Fruit fly (Drosophila melanogaster) whole organism, embryonic: ENCODE measurements around the gene Cdc7.
A peak's percentile ranks its signal among the peaks of the same experiment; 100 is the strongest.

Source experiments
- Abd-B ChIP-seq: fragments of 200-800 bp; sonication (Bioruptor generic); optimal IDR thresholded peaks from 2 replicates; lab custom pipeline; 2018; ENCODE audit warnings: missing biosample characterization, mild to moderate bottlenecking, missing genetic modification characterization, moderate library complexity
- Ada2b ChIP-seq: fragments of 200-800 bp; sonication (Bioruptor generic); IDR thresholded peaks from 2 replicates; pipeline ENCODE4 v1.3.6; 2022; ENCODE audit warnings: missing biosample characterization, missing genetic modification characterization
- Antp ChIP-seq: fragments of 200-800 bp; sonication (Bioruptor generic); optimal IDR thresholded peaks from 3 replicates; lab custom pipeline; 2016; ENCODE audit warnings: missing biosample characterization, missing genetic modification characterization
- Atf-2 ChIP-seq: fragments of 200-800 bp; sonication (Bioruptor generic); optimal IDR thresholded peaks from 2 replicates; lab custom pipeline; 2016; ENCODE audit warnings: missing biosample characterization, missing genetic modification characterization
- BtbVII ChIP-seq: fragments of 200-800 bp; sonication (Bioruptor generic); optimal IDR thresholded peaks from 3 replicates; lab custom pipeline; 2017; ENCODE audit warnings: missing biosample characterization, mild to moderate bottlenecking, missing genetic modification characterization
- CG13424 ChIP-seq: fragments of 200-800 bp; sonication (Bioruptor generic); optimal IDR thresholded peaks from 2 replicates; lab custom pipeline; 2019; ENCODE audit warnings: missing biosample characterization, mild to moderate bottlenecking, missing genetic modification characterization, moderate library complexity
- CG14441 ChIP-seq: fragments of 200-800 bp; sonication (Bioruptor generic); IDR thresholded peaks from 2 replicates; pipeline ENCODE4 v1.3.6; 2022; ENCODE audit warnings: missing biosample characterization, missing genetic modification characterization
- CG1603 ChIP-seq: fragments of 200-800 bp; sonication (Bioruptor generic); optimal IDR thresholded peaks from 2 replicates; lab custom pipeline; 2019; ENCODE audit warnings: missing biosample characterization, mild to moderate bottlenecking, missing genetic modification characterization, moderate library complexity
- CG16779 ChIP-seq: fragments of 200-800 bp; sonication (Bioruptor generic); IDR thresholded peaks from 2 replicates; pipeline ENCODE4 v1.3.6; 2022; ENCODE audit warnings: missing biosample characterization, missing genetic modification characterization
- CG17328 ChIP-seq: fragments of 200-800 bp; sonication (Bioruptor generic); IDR thresholded peaks from 2 replicates; pipeline ENCODE4 v1.3.6; 2022; ENCODE audit warnings: missing biosample characterization, missing genetic modification characterization
- CG18599 ChIP-seq: fragments of 200-800 bp; sonication (Bioruptor generic); optimal IDR thresholded peaks from 3 replicates; lab custom pipeline; 2017; ENCODE audit warnings: missing biosample characterization, missing genetic modification characterization, mild to moderate bottlenecking, moderate library complexity, missing genetic modification reagents
- CG2120 ChIP-seq: fragments of 200-800 bp; sonication (Bioruptor generic); optimal IDR thresholded peaks from 3 replicates; lab custom pipeline; 2016; ENCODE audit warnings: missing biosample characterization, missing genetic modification characterization
- CG3281 ChIP-seq: fragments of 200-800 bp; sonication (Bioruptor generic); optimal IDR thresholded peaks from 3 replicates; lab custom pipeline; 2017; ENCODE audit warnings: missing biosample characterization, mild to moderate bottlenecking, missing genetic modification characterization
- CG33557 ChIP-seq: fragments of 200-800 bp; sonication (Bioruptor generic); optimal IDR thresholded peaks from 2 replicates; lab custom pipeline; 2019; ENCODE audit warnings: missing biosample characterization, mild to moderate bottlenecking, missing genetic modification characterization, moderate library complexity
- CG3847 ChIP-seq: fragments of 200-800 bp; sonication (Bioruptor generic); IDR thresholded peaks from 2 replicates; pipeline ENCODE4 v1.3.6; 2022; ENCODE audit warnings: missing biosample characterization, missing genetic modification characterization
- CG4282 ChIP-seq: fragments of 200-800 bp; sonication (Bioruptor generic); optimal IDR thresholded peaks from 2 replicates; lab custom pipeline; 2016; ENCODE audit warnings: missing biosample characterization, missing genetic modification characterization
- CG4730 ChIP-seq: fragments of 200-800 bp; sonication (Bioruptor generic); IDR thresholded peaks from 2 replicates; pipeline ENCODE4 v1.3.6; 2022; ENCODE audit warnings: missing biosample characterization, missing genetic modification characterization
- CG8924 ChIP-seq: fragments of 200-800 bp; optimal IDR thresholded peaks from 3 replicates; lab custom pipeline; 2019; ENCODE audit warnings: missing biosample characterization, mild to moderate bottlenecking, missing genetic modification characterization, moderate library complexity
- CG9727 ChIP-seq: fragments of 200-800 bp; sonication (Bioruptor generic); optimal IDR thresholded peaks from 3 replicates; lab custom pipeline; 2017; ENCODE audit warnings: missing biosample characterization, mild to moderate bottlenecking, missing genetic modification characterization
- Dek ChIP-seq: fragments of 200-800 bp; sonication (Bioruptor generic); optimal IDR thresholded peaks from 3 replicates; lab custom pipeline; 2019; ENCODE audit warnings: missing biosample characterization, mild to moderate bottlenecking, missing genetic modification characterization, moderate library complexity
- Dref ChIP-seq: fragments of 200-800 bp; sonication (Bioruptor generic); IDR thresholded peaks from 2 replicates; pipeline ENCODE4 v1.3.6; 2022; ENCODE audit warnings: missing biosample characterization, missing genetic modification characterization
- E2f2 ChIP-seq: fragments of 200-800 bp; sonication (Bioruptor generic); IDR thresholded peaks from 2 replicates; pipeline ENCODE4 v1.3.6; 2022; ENCODE audit warnings: missing biosample characterization, missing genetic modification characterization
- HLH4C ChIP-seq: fragments of 200-800 bp; sonication (Bioruptor generic); IDR thresholded peaks from 3 replicates; pipeline ENCODE4 v1.3.6; 2022; ENCODE audit warnings: missing biosample characterization, missing genetic modification characterization; ENCODE audit not compliant: partially characterized antibody
- Hr3 ChIP-seq: fragments of 200-800 bp; sonication (Bioruptor generic); optimal IDR thresholded peaks from 3 replicates; lab custom pipeline; 2016; ENCODE audit warnings: missing biosample characterization, missing genetic modification characterization
- Lim3 ChIP-seq: fragments of 200-800 bp; sonication (Bioruptor generic); IDR thresholded peaks from 2 replicates; pipeline ENCODE4 v1.3.6; 2022; ENCODE audit warnings: missing biosample characterization, missing genetic modification characterization
- Mes4 ChIP-seq: fragments of 200-800 bp; sonication (Bioruptor generic); optimal IDR thresholded peaks from 2 replicates; lab custom pipeline; 2016; ENCODE audit warnings: missing biosample characterization, missing genetic modification characterization
- abd-A ChIP-seq: fragments of 200-800 bp; sonication (Bioruptor generic); optimal IDR thresholded peaks from 3 replicates; lab custom pipeline; 2019; ENCODE audit warnings: missing biosample characterization, mild to moderate bottlenecking, missing genetic modification characterization, moderate library complexity
- ara ChIP-seq: fragments of 200-800 bp; sonication (Bioruptor generic); IDR thresholded peaks from 2 replicates; pipeline ENCODE4 v1.3.6; 2022; ENCODE audit warnings: missing biosample characterization, missing genetic modification characterization
- ase ChIP-seq: fragments of 200-800 bp; sonication (Bioruptor generic); IDR thresholded peaks from 3 replicates; pipeline ENCODE4 v1.3.6; 2022; ENCODE audit warnings: missing biosample characterization, missing genetic modification characterization
- ash1 ChIP-seq: fragments of 200-800 bp; sonication (Bioruptor generic); optimal IDR thresholded peaks from 2 replicates; lab custom pipeline; 2018; ENCODE audit warnings: missing biosample characterization, mild to moderate bottlenecking, missing genetic modification characterization
- chinmo ChIP-seq: fragments of 200-800 bp; sonication (Bioruptor generic); IDR thresholded peaks from 4 replicates; pipeline ENCODE4 v1.3.6; 2022; ENCODE audit warnings: missing biosample characterization, missing genetic modification characterization; ENCODE audit not compliant: partially characterized antibody
- crp ChIP-seq, 2 experiments: fragments of 200-800 bp; sonication (Bioruptor generic); optimal IDR thresholded peaks; 2 replicates in 1 of 2; 3 replicates in 1 of 2; lab custom pipeline; 2017; ENCODE audit warnings: missing biosample characterization in 2 of 2, missing genetic modification characterization in 2 of 2, mild to moderate bottlenecking in 1 of 2, moderate library complexity in 1 of 2
- dmrt99B ChIP-seq: fragments of 200-800 bp; sonication (Bioruptor generic); optimal IDR thresholded peaks from 2 replicates; lab custom pipeline; 2018; ENCODE audit warnings: missing biosample characterization, mild to moderate bottlenecking, missing genetic modification characterization, moderate library complexity
- dysf ChIP-seq: fragments of 200-800 bp; sonication (Bioruptor generic); IDR thresholded peaks from 3 replicates; pipeline ENCODE4 v1.3.6; 2022; ENCODE audit warnings: missing biosample characterization, missing genetic modification characterization
- gsb-n ChIP-seq: fragments of 200-800 bp; sonication (Bioruptor generic); optimal IDR thresholded peaks from 3 replicates; lab custom pipeline; 2018; ENCODE audit warnings: missing biosample characterization, mild to moderate bottlenecking, missing genetic modification characterization
- insv ChIP-seq, 2 experiments: fragments of 200-800 bp; sonication (Bioruptor generic); optimal IDR thresholded peaks; 3 replicates each; lab custom pipeline; 2016 to 2018; ENCODE audit warnings: missing biosample characterization in 2 of 2, missing genetic modification characterization in 2 of 2
- knrl ChIP-seq: fragments of 200-800 bp; sonication (Bioruptor generic); IDR thresholded peaks from 3 replicates; pipeline ENCODE4 v1.3.6; 2022; ENCODE audit warnings: missing biosample characterization, missing genetic modification characterization; ENCODE audit not compliant: partially characterized antibody
- mirr ChIP-seq: fragments of 200-800 bp; sonication (Bioruptor generic); optimal IDR thresholded peaks from 3 replicates; lab custom pipeline; 2018; ENCODE audit warnings: missing biosample characterization, mild to moderate bottlenecking, missing genetic modification characterization
- org-1 ChIP-seq: fragments of 200-800 bp; sonication (Bioruptor generic); optimal IDR thresholded peaks from 2 replicates; lab custom pipeline; 2017; ENCODE audit warnings: missing biosample characterization, missing genetic modification characterization
- psq ChIP-seq: fragments of 200-800 bp; sonication (Bioruptor generic); optimal IDR thresholded peaks from 2 replicates; lab custom pipeline; 2017; ENCODE audit warnings: missing biosample characterization, missing genetic modification characterization
- ro ChIP-seq: fragments of 200-800 bp; sonication (Bioruptor generic); IDR thresholded peaks from 2 replicates; pipeline ENCODE4 v1.3.6; 2022; ENCODE audit warnings: missing biosample characterization, missing genetic modification characterization
- sc ChIP-seq, 3 experiments: fragments of >200 bp in 2 of 3; fragments of 200-800 bp in 1 of 3; sonication (Bioruptor generic) in 1 of 3; optimal IDR thresholded peaks; 2 replicates in 2 of 3; 3 replicates in 1 of 3; lab custom pipeline; 2017; ENCODE audit warnings: mild to moderate bottlenecking in 1 of 3, missing biosample characterization in 1 of 3, missing genetic modification characterization in 1 of 3, missing genetic modification reagents in 1 of 3
- seq ChIP-seq: fragments of 200-800 bp; sonication (Bioruptor generic); IDR thresholded peaks from 2 replicates; pipeline ENCODE4 v1.3.6; 2022; ENCODE audit warnings: missing biosample characterization, missing genetic modification characterization
- shn ChIP-seq: fragments of 200-800 bp; sonication (Bioruptor generic); optimal IDR thresholded peaks from 3 replicates; lab custom pipeline; 2016; ENCODE audit warnings: missing biosample characterization, missing genetic modification characterization
- slbo ChIP-seq: fragments of 200-800 bp; sonication (Bioruptor generic); IDR thresholded peaks from 2 replicates; pipeline ENCODE4 v1.3.6; 2022; ENCODE audit warnings: missing biosample characterization, missing genetic modification characterization
- so ChIP-seq: fragments of 200-800 bp; sonication (Bioruptor generic); IDR thresholded peaks from 3 replicates; pipeline ENCODE4 v1.3.6; 2022; ENCODE audit warnings: missing biosample characterization, missing genetic modification characterization
- sob ChIP-seq: fragments of 200-800 bp; sonication (Bioruptor generic); IDR thresholded peaks from 2 replicates; pipeline ENCODE4 v1.3.6; 2022; ENCODE audit warnings: missing biosample characterization, missing genetic modification characterization
- sr ChIP-seq: fragments of 200-800 bp; sonication (Bioruptor generic); IDR thresholded peaks from 3 replicates; pipeline ENCODE4 v1.3.6; 2022; ENCODE audit warnings: missing biosample characterization, missing genetic modification characterization
- tio ChIP-seq: fragments of 200-800 bp; sonication (Bioruptor generic); optimal IDR thresholded peaks from 2 replicates; lab custom pipeline; 2017; ENCODE audit warnings: missing biosample characterization, missing genetic modification characterization, inconsistent platforms
- trem ChIP-seq: fragments of 200-800 bp; optimal IDR thresholded peaks from 3 replicates; lab custom pipeline; 2019; ENCODE audit warnings: missing biosample characterization, mild to moderate bottlenecking, missing genetic modification characterization, moderate library complexity
- zen2 ChIP-seq: fragments of 200-800 bp; sonication (Bioruptor generic); IDR thresholded peaks from 3 replicates; pipeline ENCODE4 v1.3.6; 2022; ENCODE audit warnings: missing biosample characterization, missing genetic modification characterization; ENCODE audit not compliant: partially characterized antibody

The Cdc7 gene

DNA sequence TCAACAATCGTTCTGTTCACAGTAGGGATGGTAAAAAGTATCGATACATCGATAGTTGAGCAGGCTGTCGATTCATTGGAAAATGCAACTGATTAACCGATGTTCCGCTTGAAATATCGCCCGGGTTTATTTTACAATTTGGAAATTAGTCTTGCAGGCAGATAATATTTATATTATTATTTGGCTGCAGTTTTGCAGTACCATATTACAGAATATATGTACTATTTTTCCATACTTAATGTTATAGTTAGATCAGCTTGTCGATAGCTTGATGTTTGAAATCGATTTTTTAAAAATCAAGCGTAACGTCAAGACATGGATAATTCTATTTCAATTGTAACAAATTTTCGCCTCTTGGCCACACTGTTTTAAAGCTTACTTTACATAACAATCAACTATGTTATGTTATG is 40.6 kb downstream of the Cdc7 start, which contains the start of gene CG14442 (continued):
- no peak for TF ChIP-seq sc (optimal IDR thresholded peaks at IDR 0.05; lab: Kevin White, UChicago)
- TF ChIP-seq sc (GFP tag; optimal IDR thresholded peaks at IDR 0.05; lab: Kevin White, UChicago), result no peak
- peak; percentile 48 for TF ChIP-seq trem (tag; lab: Kevin White, UChicago)
- no peak for TF ChIP-seq ase (GFP tag; lab: Robert Waterston, UW)
- TF ChIP-seq crp (GFP tag; optimal IDR thresholded peaks at IDR 0.05; lab: Kevin White, UChicago), result peak in 1 of 2 experiments; percentile 21
- TF ChIP-seq mirr, result no peak
- no peak for TF ChIP-seq psq (GFP tag; lab: Kevin White, UChicago)
- TF ChIP-seq CG3281, result peak; percentile 20
- TF ChIP-seq knrl (GFP tag; lab: Robert Waterston, UW), result peak; percentile 93
- TF ChIP-seq gsb-n (tag; lab: Kevin White, UChicago), result peak; percentile 68
- TF ChIP-seq HLH4C (GFP tag; lab: Robert Waterston, UW), result peak; percentile 94
- no peak for TF ChIP-seq ash1 (GFP tag; lab: Kevin White, UChicago)
- no peak; the same call in 2 of the 3 replicates for TF ChIP-seq dysf (GFP tag; lab: Robert Waterston, UW)
- TF ChIP-seq tio, result no peak
- TF ChIP-seq chinmo (GFP tag; lab: Robert Waterston, UW), result peak; percentile 83
- TF ChIP-seq Abd-B (GFP tag; lab: Kevin White, UChicago), result no peak
- TF ChIP-seq slbo (GFP tag; lab: Robert Waterston, UW), result peak; percentile 59
- no peak for TF ChIP-seq ro (GFP tag; lab: Robert Waterston, UW)
- peak; percentile 45; the same call in 1 of the 2 replicates for TF ChIP-seq CG3847
- TF ChIP-seq sob, result 0 out of 2 replicates have a peak, but pooled peaks have one; percentile 29
- TF ChIP-seq Lim3 (GFP tag; lab: Robert Waterston, UW), result no peak
- no peak for TF ChIP-seq insv (GFP tag; optimal IDR thresholded peaks at IDR 0.05; lab: Kevin White, UChicago)
- no peak for TF ChIP-seq ara (GFP tag; lab: Robert Waterston, UW)
- peak; percentile 51 for TF ChIP-seq CG13424
- TF ChIP-seq BtbVII (GFP tag; lab: Kevin White, UChicago), result peak; percentile 27
- TF ChIP-seq sr (GFP tag; lab: Robert Waterston, UW), result no peak
- TF ChIP-seq org-1, result no peak
- TF ChIP-seq E2f2 (GFP tag; lab: Robert Waterston, UW), result peak; percentile 70
- no peak for TF ChIP-seq abd-A (tag; lab: Kevin White, UChicago)
- no peak for TF ChIP-seq shn (GFP tag; lab: Kevin White, UChicago)
- no peak for TF ChIP-seq Ada2b
- TF ChIP-seq CG4730, result no peak
- peak; percentile 2 for TF ChIP-seq CG9727
- TF ChIP-seq CG18599 (GFP tag; lab: Kevin White, UChicago), result peak; percentile 31
- TF ChIP-seq Atf-2, result peak; percentile 12
- no peak for TF ChIP-seq Dek
- no peak for TF ChIP-seq CG4282 (GFP tag; lab: Kevin White, UChicago)
- peak; percentile 20; the same call in 1 of the 2 replicates for TF ChIP-seq seq (GFP tag; lab: Robert Waterston, UW)
- TF ChIP-seq CG14441 (GFP tag; lab: Robert Waterston, UW), result peak; percentile 70
- no peak for TF ChIP-seq Hr3 (GFP tag; lab: Kevin White, UChicago)
- TF ChIP-seq CG33557 (GFP tag; lab: Kevin White, UChicago), result no peak
- peak; percentile 60 for TF ChIP-seq CG2120 (GFP tag; lab: Kevin White, UChicago)
- TF ChIP-seq Dref, result peak; percentile 83
- TF ChIP-seq CG1603 (tag; lab: Kevin White, UChicago), result peak; percentile 66
- TF ChIP-seq Antp (GFP tag; lab: Kevin White, UChicago), result no peak
- no peak for TF ChIP-seq so
- peak; percentile 91 for TF ChIP-seq zen2 (GFP tag; lab: Robert Waterston, UW)
- TF ChIP-seq CG16779 (GFP tag; lab: Robert Waterston, UW), result no peak
- peak; percentile 29 for TF ChIP-seq CG8924
- no peak for TF ChIP-seq dmrt99B (tag; lab: Kevin White, UChicago)
- no peak for TF ChIP-seq Mes4 (GFP tag; lab: Kevin White, UChicago)
- TF ChIP-seq CG17328 (GFP tag; lab: Robert Waterston, UW), result no peak
